Fruit fly (Drosophila melanogaster) whole organism, prepupa: ENCODE measurements around the gene Tim17b2.

Experiments
- Blimp-1 ChIP-seq: fragments of 200-800 bp; sonication (Bioruptor generic); optimal IDR thresholded peaks from 3 replicates; lab custom pipeline; 2017; ENCODE audit warnings: missing biosample characterization, missing genetic modification characterization, mild to moderate bottlenecking, moderate library complexity, missing genetic modification reagents
- CG10669 ChIP-seq: fragments of 200-800 bp; sonication (Bioruptor generic); optimal IDR thresholded peaks from 3 replicates; lab custom pipeline; 2018; ENCODE audit warnings: missing biosample characterization, mild to moderate bottlenecking, missing genetic modification characterization, moderate library complexity
- CG11902 ChIP-seq: fragments of 200-800 bp; sonication (Bioruptor generic); optimal IDR thresholded peaks from 3 replicates; lab custom pipeline; 2016; ENCODE audit warnings: missing biosample characterization, missing genetic modification characterization
- CG15336 ChIP-seq: fragments of 200-800 bp; sonication (Bioruptor generic); IDR thresholded peaks from 2 replicates; pipeline ENCODE4 v1.3.6; 2022; ENCODE audit warnings: missing biosample characterization, missing genetic modification characterization
- CG16779 ChIP-seq: fragments of 200-800 bp; sonication (Bioruptor generic); optimal IDR thresholded peaks from 3 replicates; lab custom pipeline; 2017; ENCODE audit warnings: missing biosample characterization, mild to moderate bottlenecking, missing genetic modification characterization
- CG3032 ChIP-seq: fragments of 200-800 bp; optimal IDR thresholded peaks from 2 replicates; lab custom pipeline; 2019; ENCODE audit warnings: missing biosample characterization, mild to moderate bottlenecking, missing genetic modification characterization, moderate library complexity
- CG31627 ChIP-seq: fragments of 200-800 bp; sonication (Bioruptor generic); optimal IDR thresholded peaks from 3 replicates; lab custom pipeline; 2016; ENCODE audit warnings: missing biosample characterization, missing genetic modification characterization
- CG3919 ChIP-seq: fragments of 200-800 bp; sonication (Bioruptor generic); optimal IDR thresholded peaks from 3 replicates; lab custom pipeline; 2016; ENCODE audit warnings: missing biosample characterization, missing genetic modification characterization
- CG4318 ChIP-seq: fragments of 200-800 bp; sonication (Bioruptor generic); optimal IDR thresholded peaks from 3 replicates; lab custom pipeline; 2017; ENCODE audit warnings: missing biosample characterization, mild to moderate bottlenecking, missing genetic modification characterization
- CG6276 ChIP-seq: fragments of 200-800 bp; sonication (Bioruptor generic); optimal IDR thresholded peaks from 2 replicates; lab custom pipeline; 2017; ENCODE audit warnings: missing biosample characterization, mild to moderate bottlenecking, missing genetic modification characterization
- CG6792 ChIP-seq: fragments of 200-800 bp; sonication (Bioruptor generic); optimal IDR thresholded peaks from 3 replicates; lab custom pipeline; 2016; ENCODE audit warnings: missing biosample characterization, missing genetic modification characterization
- CG6854 ChIP-seq: fragments of 200-800 bp; sonication (Bioruptor generic); optimal IDR thresholded peaks from 2 replicates; lab custom pipeline; 2017; ENCODE audit warnings: missing biosample characterization, mild to moderate bottlenecking, missing genetic modification characterization
- CG8119 ChIP-seq: fragments of 200-800 bp; sonication (Bioruptor generic); IDR thresholded peaks from 3 replicates; pipeline ENCODE4 v1.3.6; 2022; ENCODE audit warnings: missing biosample characterization, missing genetic modification characterization
- CG9139 ChIP-seq: fragments of 200-800 bp; sonication (Bioruptor generic); optimal IDR thresholded peaks from 3 replicates; lab custom pipeline; 2017; ENCODE audit warnings: missing biosample characterization, mild to moderate bottlenecking, missing genetic modification characterization
- Eip78C ChIP-seq: fragments of 200-800 bp; sonication (Bioruptor generic); peaks from one replicate; lab custom pipeline; 2016; ENCODE audit warnings: missing biosample characterization, missing genetic modification characterization
- Eip93F ChIP-seq: fragments of 200-800 bp; sonication (Bioruptor generic); optimal IDR thresholded peaks from 2 replicates; lab custom pipeline; 2016; ENCODE audit warnings: missing biosample characterization, mild to moderate bottlenecking, missing genetic modification characterization
- Ets21C ChIP-seq: fragments of 200-800 bp; sonication (Bioruptor generic); optimal IDR thresholded peaks from 3 replicates; lab custom pipeline; 2016; ENCODE audit warnings: missing biosample characterization, missing genetic modification characterization
- Gug ChIP-seq: fragments of 200-800 bp; sonication (Bioruptor generic); IDR thresholded peaks from 2 replicates; pipeline ENCODE4 v1.3.6; 2022; ENCODE audit warnings: missing biosample characterization, missing genetic modification characterization
- Hr38 ChIP-seq: sonication (Bioruptor generic); optimal IDR thresholded peaks from 2 replicates; lab custom pipeline; 2016; ENCODE audit warnings: missing biosample characterization, missing genetic modification characterization
- Hr39 ChIP-seq: fragments of 200-800 bp; sonication (Bioruptor generic); optimal IDR thresholded peaks from 2 replicates; lab custom pipeline; 2016; ENCODE audit warnings: missing biosample characterization, missing genetic modification characterization
- Hr4 ChIP-seq: fragments of 200-800 bp; sonication (Bioruptor generic); optimal IDR thresholded peaks from 3 replicates; lab custom pipeline; 2016; ENCODE audit warnings: missing biosample characterization, missing genetic modification characterization
- Smox ChIP-seq: fragments of 200-800 bp; sonication (Bioruptor generic); optimal IDR thresholded peaks from 3 replicates; lab custom pipeline; 2016; ENCODE audit warnings: missing biosample characterization, missing genetic modification characterization
- Sox15 ChIP-seq: fragments of 200-800 bp; sonication (Bioruptor generic); optimal IDR thresholded peaks from 3 replicates; lab custom pipeline; 2016; ENCODE audit warnings: missing biosample characterization, missing genetic modification characterization
- achi ChIP-seq: fragments of 200-800 bp; sonication (Bioruptor generic); optimal IDR thresholded peaks from 3 replicates; lab custom pipeline; 2016; ENCODE audit warnings: missing biosample characterization, missing genetic modification characterization
- acj6 ChIP-seq: fragments of 200-800 bp; sonication (Bioruptor generic); optimal IDR thresholded peaks from 3 replicates; lab custom pipeline; 2016; ENCODE audit warnings: missing biosample characterization, missing genetic modification characterization
- esn ChIP-seq: fragments of 200-800 bp; sonication (Bioruptor generic); optimal IDR thresholded peaks from 2 replicates; lab custom pipeline; 2016; ENCODE audit warnings: missing biosample characterization, mild to moderate bottlenecking, missing genetic modification characterization, moderate library complexity
- fd59A ChIP-seq: fragments of 200-800 bp; sonication (Bioruptor generic); optimal IDR thresholded peaks from 2 replicates; lab custom pipeline; 2017; ENCODE audit warnings: missing biosample characterization, mild to moderate bottlenecking, missing genetic modification characterization, missing genetic modification reagents
- lz ChIP-seq: fragments of 200-800 bp; sonication (Bioruptor generic); optimal IDR thresholded peaks from 3 replicates; lab custom pipeline; 2016; ENCODE audit warnings: missing biosample characterization, missing genetic modification characterization
- pdm3 ChIP-seq: fragments of 200-800 bp; sonication (Bioruptor generic); optimal IDR thresholded peaks from 3 replicates; lab custom pipeline; 2016; ENCODE audit warnings: missing biosample characterization, missing genetic modification characterization
- salr ChIP-seq, 2 experiments: fragments of 200-800 bp; sonication (Bioruptor generic); optimal IDR thresholded peaks; 3 replicates each; lab custom pipeline; 2016 to 2018; ENCODE audit warnings: missing biosample characterization in 2 of 2, missing genetic modification characterization in 2 of 2, mild to moderate bottlenecking in 1 of 2
- spab ChIP-seq: fragments of 200-800 bp; sonication (Bioruptor generic); optimal IDR thresholded peaks from 2 replicates; lab custom pipeline; 2017; ENCODE audit warnings: missing biosample characterization, mild to moderate bottlenecking, missing genetic modification characterization, missing genetic modification reagents
- ss ChIP-seq, 2 experiments: fragments of 200-800 bp; sonication (Bioruptor generic); optimal IDR thresholded peaks; 2 replicates in 1 of 2; 3 replicates in 1 of 2; lab custom pipeline; 2017 to 2018; ENCODE audit warnings: mild to moderate bottlenecking in 2 of 2, missing biosample characterization in 2 of 2, missing genetic modification characterization in 2 of 2, moderate library complexity in 1 of 2
- svp ChIP-seq: fragments of 200-800 bp; sonication (Bioruptor generic); peaks from one replicate; lab custom pipeline; 2016; ENCODE audit warnings: missing biosample characterization, missing genetic modification characterization
- topi ChIP-seq: fragments of 200-800 bp; sonication (Bioruptor generic); optimal IDR thresholded peaks from 3 replicates; lab custom pipeline; 2016; ENCODE audit warnings: missing biosample characterization, missing genetic modification characterization

The Tim17b2 gene

dm6 chr2L:15474911-15475310 is 9.6 kb upstream of the Tim17b2 start:
- TF ChIP-seq Eip78C (GFP tag; lab: Kevin White, UChicago) (no peak), pdm3 (no peak), svp (GFP tag; lab: Kevin White, UChicago) (peak; percentile 53)

dm6 chr2L:15478159-15478591 is 6.4 kb upstream of the Tim17b2 start, which contains the start of gene sna:
Gene sna, minus strand, starts transcription at chr2L:15478260.
- TF ChIP-seq Eip93F, result no peak
- no peak for TF ChIP-seq Blimp-1 (GFP tag; lab: Kevin White, UChicago)
- no peak for TF ChIP-seq CG9139 (GFP tag; lab: Kevin White, UChicago)
- no peak for TF ChIP-seq Ets21C
- TF ChIP-seq achi (GFP tag; lab: Kevin White, UChicago), result no peak
- no peak for TF ChIP-seq Smox
- no peak for TF ChIP-seq CG11902 (GFP tag; lab: Kevin White, UChicago)
- TF ChIP-seq CG4318 (GFP tag; lab: Kevin White, UChicago), result no peak
- TF ChIP-seq Hr4, result no peak
- no peak for TF ChIP-seq CG3919 (GFP tag; lab: Kevin White, UChicago)
- TF ChIP-seq salr (GFP tag; optimal IDR thresholded peaks at IDR 0.05; lab: Kevin White, UChicago), result no peak
- no peak for TF ChIP-seq CG6792 (GFP tag; lab: Kevin White, UChicago)
- TF ChIP-seq CG6854 (GFP tag; lab: Kevin White, UChicago), result no peak
- no peak for TF ChIP-seq CG8119 (GFP tag; lab: Robert Waterston, UW)
- no peak for TF ChIP-seq spab (GFP tag; lab: Kevin White, UChicago)
- no peak for TF ChIP-seq acj6
- TF ChIP-seq CG31627, result no peak
- no peak for TF ChIP-seq CG3032 (tag; lab: Kevin White, UChicago)
- no peak for TF ChIP-seq CG15336 (GFP tag; lab: Robert Waterston, UW)
- no peak for TF ChIP-seq esn (GFP tag; lab: Kevin White, UChicago)

- TF ChIP-seq Gug (GFP tag; lab: Robert Waterston, UW) (no peak), svp (GFP tag; lab: Kevin White, UChicago) (peak; percentile 6)
Observed at dm6 chr2L:15479670-15480197, 4.8 kb upstream of the Tim17b2 start.

dm6 chr2L:15485626-15486486 is 1.3 kb downstream of the Tim17b2 start:
- TF ChIP-seq CG10669 (GFP tag; lab: Kevin White, UChicago) (no peak), Hr38 (no peak)

- TF ChIP-seq CG3032 (tag; lab: Kevin White, UChicago) (no peak), CG6792 (GFP tag; lab: Kevin White, UChicago) (no peak), CG31627 (no peak), Hr39 (GFP tag; lab: Kevin White, UChicago) (no peak), topi (GFP tag; lab: Kevin White, UChicago) (no peak), CG6276 (no peak), lz (no peak), CG15336 (GFP tag; lab: Robert Waterston, UW) (no peak), CG6854 (GFP tag; lab: Kevin White, UChicago) (no peak), Sox15 (GFP tag; lab: Kevin White, UChicago) (no peak), achi (GFP tag; lab: Kevin White, UChicago) (no peak), CG10669 (GFP tag; lab: Kevin White, UChicago) (no peak), CG16779 (tag; lab: Kevin White, UChicago) (no peak), ss (GFP tag; optimal IDR thresholded peaks at IDR 0.05; lab: Kevin White, UChicago) (no peak), fd59A (GFP tag; lab: Kevin White, UChicago) (no peak), spab (GFP tag; lab: Kevin White, UChicago) (no peak), salr (GFP tag; optimal IDR thresholded peaks at IDR 0.05; lab: Kevin White, UChicago) (no peak), CG9139 (GFP tag; lab: Kevin White, UChicago) (no peak), esn (GFP tag; lab: Kevin White, UChicago) (no peak), Ets21C (no peak)
Observed at dm6 chr2L:15486525-15487128, 2.1 kb downstream of the Tim17b2 start.
